Worm (Caenorhabditis elegans): ENCODE results near the gene R11E3.1.
A peak's percentile ranks its signal among the peaks of the same experiment; 100 is the strongest.

R11E3.1 gene

DNA sequence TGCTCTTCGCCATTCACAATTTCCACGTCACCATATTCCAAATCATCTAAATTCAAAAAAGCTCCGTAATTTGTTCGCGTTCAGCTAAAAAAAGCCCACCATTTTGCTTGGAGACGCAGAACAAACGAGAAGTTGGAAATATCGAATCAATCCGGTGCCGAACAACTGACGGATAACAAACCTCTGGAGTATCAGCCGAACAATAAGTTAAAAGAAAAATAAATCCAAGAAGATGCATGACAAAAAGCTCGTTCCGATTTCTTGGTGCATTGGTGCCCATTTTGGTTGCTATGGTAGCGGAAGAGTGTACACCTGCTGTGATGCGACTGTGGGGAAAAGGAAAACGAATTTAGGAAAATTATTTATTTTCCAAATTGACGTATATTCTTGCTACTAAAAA, 42.0 kb upstream of the R11E3.1 start, which contains the start of gene tctn-1:
TSS of gene tctn-1 (minus strand) at position 280 of the 400 bp plus-strand sequence.
- TF ChIP-seq nfya-1 (tag; optimal IDR thresholded peaks at IDR 0.05; ENCODE audit: insufficient read depth) (peak; percentile 24), ceh-9 (tag; optimal IDR thresholded peaks at IDR 0.05) (no peak), nhr-28 (tag; optimal IDR thresholded peaks at IDR 0.05) (no peak), nhr-12 (tag; optimal IDR thresholded peaks at IDR 0.05) (no peak), pqm-1 (tag; optimal IDR thresholded peaks at IDR 0.05) (no peak), egl-27 (tag; optimal IDR thresholded peaks at IDR 0.05) (no peak), R02D3.7 (tag; optimal IDR thresholded peaks at IDR 0.05) (peak; percentile 36), lsy-12 (tag; optimal IDR thresholded peaks at IDR 0.05) (no peak), aly-2 (tag; optimal IDR thresholded peaks at IDR 0.05) (no peak), lin-15B (tag; optimal IDR thresholded peaks at IDR 0.05) (peak; percentile 16), ama-1 (optimal IDR thresholded peaks at IDR 0.05) (peak; percentile 65)

DNA sequence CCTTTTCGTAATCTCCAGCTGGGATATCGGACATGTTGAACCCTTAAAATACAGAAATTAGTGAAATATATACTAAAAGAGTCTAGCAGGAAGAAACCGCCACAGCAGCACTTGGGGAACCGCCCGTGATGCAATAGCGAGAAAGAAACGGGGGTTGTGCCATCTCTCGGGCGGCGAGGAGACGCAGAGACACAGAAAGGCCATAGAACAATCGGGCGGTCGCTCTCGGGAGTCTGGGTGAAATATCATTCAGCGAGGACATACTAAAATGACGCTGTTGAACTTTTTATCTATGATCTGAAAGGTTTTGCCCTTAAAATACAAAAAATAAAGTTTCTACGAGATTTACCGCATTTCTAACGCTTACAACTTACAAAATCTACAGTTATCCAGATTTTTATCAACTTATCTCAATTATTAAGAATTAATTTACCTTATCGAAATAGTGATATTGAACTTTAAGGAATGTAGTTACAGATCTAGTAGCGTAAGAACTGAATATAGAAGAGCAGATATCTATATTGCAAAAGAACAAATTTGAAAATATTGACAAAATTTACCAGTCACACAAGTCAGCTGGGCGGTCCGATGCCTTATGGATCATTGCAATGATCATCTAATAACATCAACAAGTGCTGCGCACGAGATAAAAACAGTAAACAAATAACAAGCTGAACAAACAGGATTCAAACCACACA, 41.0 kb upstream of the R11E3.1 start, which contains the start of gene cyc-2.1:
TSS of gene cyc-2.1 (minus strand) at position 605 of the 698 bp plus-strand sequence.
- TF ChIP-seq ceh-28 (tag; optimal IDR thresholded peaks at IDR 0.05) = peak; percentile 47
- TF ChIP-seq nhr-237 (tag; optimal IDR thresholded peaks at IDR 0.05) = no peak
- no peak for TF ChIP-seq nhr-12 (tag; optimal IDR thresholded peaks at IDR 0.05)
- peak; percentile 61 for TF ChIP-seq nhr-77 (tag; optimal IDR thresholded peaks at IDR 0.05)
- peak; percentile 68 for TF ChIP-seq lsy-12 (tag; optimal IDR thresholded peaks at IDR 0.05)
- no peak for TF ChIP-seq elt-1 (tag; optimal IDR thresholded peaks at IDR 0.05)
- peak; percentile 67 for TF ChIP-seq R02D3.7 (tag; optimal IDR thresholded peaks at IDR 0.05)
- no peak for TF ChIP-seq ceh-16 (tag; optimal IDR thresholded peaks at IDR 0.05)
- peak; percentile 69 for TF ChIP-seq aly-2 (tag; optimal IDR thresholded peaks at IDR 0.05)
- no peak for TF ChIP-seq zag-1 (tag; optimal IDR thresholded peaks at IDR 0.05)
- TF ChIP-seq fos-1 (tag; optimal IDR thresholded peaks at IDR 0.05) = peak; percentile 47
- TF ChIP-seq egl-27 (tag; optimal IDR thresholded peaks at IDR 0.05) = no peak
- TF ChIP-seq nfya-1 (tag; optimal IDR thresholded peaks at IDR 0.05; ENCODE audit: insufficient read depth) = peak; percentile 66
- no peak for TF ChIP-seq tbx-2 (tag; optimal IDR thresholded peaks at IDR 0.05)
- peak; percentile 38 for TF ChIP-seq nhr-23 (tag; optimal IDR thresholded peaks at IDR 0.05)
- no peak for TF ChIP-seq mml-1 (tag; optimal IDR thresholded peaks at IDR 0.05)
- TF ChIP-seq hmg-11 (tag; optimal IDR thresholded peaks at IDR 0.05) = peak; percentile 82
- peak; percentile 18 for TF ChIP-seq skn-1 (tag; optimal IDR thresholded peaks at IDR 0.05)
- TF ChIP-seq egl-5 (tag; optimal IDR thresholded peaks at IDR 0.05) = no peak
- TF ChIP-seq jun-1 (tag; optimal IDR thresholded peaks at IDR 0.05) = peak; percentile 10
- TF ChIP-seq ama-1 (optimal IDR thresholded peaks at IDR 0.05) = peak; percentile 84
- TF ChIP-seq lin-39 (tag; optimal IDR thresholded peaks at IDR 0.05) = peak; percentile 4
- peak; percentile 70 for TF ChIP-seq pqm-1 (tag; optimal IDR thresholded peaks at IDR 0.05)
- peak; percentile 62 for TF ChIP-seq nhr-25 (tag; optimal IDR thresholded peaks at IDR 0.05)
- TF ChIP-seq ztf-11 (tag; optimal IDR thresholded peaks at IDR 0.05) = no peak
- TF ChIP-seq elt-2 (tag; optimal IDR thresholded peaks at IDR 0.05) = peak; percentile 73
- TF ChIP-seq pha-4 (tag; optimal IDR thresholded peaks at IDR 0.05) = peak; percentile 54
- peak; percentile 83 for TF ChIP-seq lin-15B (tag; optimal IDR thresholded peaks at IDR 0.05)
- no peak for TF ChIP-seq snpc-4 (tag; optimal IDR thresholded peaks at IDR 0.05)

DNA sequence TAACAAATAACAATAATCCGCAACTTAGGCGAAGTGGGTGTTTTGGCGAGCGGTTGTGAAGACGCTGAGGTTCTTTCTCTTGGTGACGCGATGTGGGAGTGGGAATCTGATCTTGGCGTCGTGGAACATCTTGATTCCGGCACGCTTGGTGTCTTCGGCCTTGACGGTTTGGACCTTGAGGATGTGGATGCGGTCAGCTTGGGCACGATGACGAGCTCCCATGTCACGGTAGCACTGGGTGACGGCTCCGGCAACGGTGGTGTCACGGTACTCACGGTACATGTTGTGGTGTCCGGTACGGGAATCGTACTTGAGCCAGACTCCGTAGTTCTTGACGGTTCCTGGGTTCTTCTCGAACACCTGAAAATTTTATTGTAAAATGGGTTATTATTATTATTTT, 40.4 kb upstream of the R11E3.1 start:
- TF ChIP-seq snpc-4 (tag; optimal IDR thresholded peaks at IDR 0.05) (no peak), nhr-67 (tag; optimal IDR thresholded peaks at IDR 0.05) (no peak), lin-15B (tag; optimal IDR thresholded peaks at IDR 0.05) (no peak), ceh-28 (tag; optimal IDR thresholded peaks at IDR 0.05) (no peak), ZK546.5 (tag; optimal IDR thresholded peaks at IDR 0.05) (no peak), mdl-1 (tag; optimal IDR thresholded peaks at IDR 0.05) (no peak), elt-3 (tag; optimal IDR thresholded peaks at IDR 0.05) (no peak), nhr-28 (tag; optimal IDR thresholded peaks at IDR 0.05) (no peak)

DNA sequence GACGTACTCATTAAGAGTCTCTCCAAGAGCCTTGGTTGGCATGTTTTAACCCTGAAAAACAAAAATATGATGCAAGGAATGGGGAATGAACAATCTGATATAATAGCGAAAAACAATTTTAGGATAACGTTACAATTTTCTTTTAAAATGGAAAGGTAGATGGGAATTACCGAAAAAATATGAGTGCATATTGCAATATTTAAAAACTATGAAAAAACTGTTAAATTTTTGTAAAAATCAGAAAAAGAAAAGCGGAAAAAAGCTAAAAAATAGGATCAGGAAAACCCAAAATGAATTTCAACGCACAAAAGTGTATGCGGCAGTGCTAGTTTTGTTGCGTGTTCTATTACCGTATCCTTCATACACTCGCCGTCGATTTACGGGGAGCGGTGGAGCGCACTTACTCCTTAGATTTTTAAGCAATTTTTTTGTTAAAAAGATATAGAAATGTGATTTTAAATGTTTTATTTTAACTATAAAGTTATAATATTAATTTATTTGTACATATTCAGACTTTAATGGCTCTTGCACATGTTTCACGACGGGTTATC, 39.7 kb upstream of the R11E3.1 start, which contains the start of the genes rpl-20 and Y17G9B.5:
TSS of gene rpl-20 (minus strand) at position 51 of the 551 bp plus-strand sequence.
TSS of gene Y17G9B.5 (plus strand) at position 513 of the 551 bp plus-strand sequence.
- TF ChIP-seq mdl-1 (tag; optimal IDR thresholded peaks at IDR 0.05) (peak; percentile 31), nhr-43 (tag; optimal IDR thresholded peaks at IDR 0.05; ENCODE audit: poor library complexity, severe bottlenecking) (peak; percentile 99), lsy-12 (tag; optimal IDR thresholded peaks at IDR 0.05) (peak; percentile 100), elt-3 (tag; optimal IDR thresholded peaks at IDR 0.05) (peak; percentile 94 to 97 (median 94)), nhr-25 (tag; optimal IDR thresholded peaks at IDR 0.05) (peak; percentile 100), nhr-76 (tag; optimal IDR thresholded peaks at IDR 0.05) (peak; percentile 90), lin-39 (tag; optimal IDR thresholded peaks at IDR 0.05) (peak; percentile 99), aly-2 (tag; optimal IDR thresholded peaks at IDR 0.05) (peak; percentile 97), skn-1 (tag; optimal IDR thresholded peaks at IDR 0.05) (peak; percentile 97), ceh-16 (tag; optimal IDR thresholded peaks at IDR 0.05) (peak; percentile 60), nhr-237 (tag; optimal IDR thresholded peaks at IDR 0.05) (peak; percentile 39), nhr-77 (tag; optimal IDR thresholded peaks at IDR 0.05) (peak; percentile 97), zag-1 (tag; optimal IDR thresholded peaks at IDR 0.05) (peak; percentile 87), hmg-11 (tag; optimal IDR thresholded peaks at IDR 0.05) (peak; percentile 100), ama-1 (optimal IDR thresholded peaks at IDR 0.05) (peak; percentile 91), daf-12 (tag; optimal IDR thresholded peaks at IDR 0.05) (peak; percentile 87), ceh-28 (tag; optimal IDR thresholded peaks at IDR 0.05) (peak; percentile 98), elt-1 (tag; optimal IDR thresholded peaks at IDR 0.05) (peak; percentile 97), nhr-23 (tag; optimal IDR thresholded peaks at IDR 0.05) (peak; percentile 100), ZK546.5 (tag; optimal IDR thresholded peaks at IDR 0.05) (peak; percentile 83), eor-1 (tag; optimal IDR thresholded peaks at IDR 0.05) (no peak), fkh-10 (GFP tag; optimal IDR thresholded peaks at IDR 0.05) (peak; percentile 100), snpc-4 (tag; optimal IDR thresholded peaks at IDR 0.05) (peak; percentile 98), nhr-67 (tag; optimal IDR thresholded peaks at IDR 0.05) (peak; percentile 67), sea-2 (GFP tag; optimal IDR thresholded peaks at IDR 0.05) (peak; percentile 85), ztf-4 (tag; optimal IDR thresholded peaks at IDR 0.05) (peak; percentile 97)

Data from whole organism, L3 larva.